Worm (Caenorhabditis elegans) whole organism, L2 larva: ENCODE data around the gene srbc-75.

ENCODE experiments used
- fos-1 ChIP-seq: fragments of 150-350 bp; optimal IDR thresholded peaks from 2 replicates; lab custom pipeline; 2014; ENCODE audit warnings: missing biosample characterization, missing genetic modification characterization
- mab-5 ChIP-seq: fragments of 150-350 bp; optimal IDR thresholded peaks from 2 replicates; lab custom pipeline; 2014; ENCODE audit warnings: missing biosample characterization, missing genetic modification characterization
- nhr-237 ChIP-seq: fragments of 150-350 bp; optimal IDR thresholded peaks from 2 replicates; lab custom pipeline; 2014; ENCODE audit warnings: missing biosample characterization, missing genetic modification characterization

DNA sequence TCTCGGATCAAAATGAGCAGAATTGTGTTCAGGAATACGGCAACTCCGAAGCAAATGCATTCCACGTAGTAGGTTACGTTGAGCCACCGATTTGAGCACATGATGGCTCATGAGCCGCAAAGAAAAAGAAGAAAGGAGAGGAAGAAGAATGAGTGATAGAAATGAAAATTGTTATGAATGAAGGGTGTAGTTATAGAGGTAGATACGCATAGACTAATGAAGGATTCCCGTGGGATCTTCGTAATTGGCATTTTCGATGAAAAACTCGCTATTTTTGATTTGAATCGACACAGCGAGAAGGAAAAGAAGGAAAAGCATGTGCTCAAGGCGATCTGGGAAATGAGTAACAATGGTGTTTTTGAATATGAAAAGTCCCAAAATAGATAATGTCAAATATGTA lies 40.2 kb downstream of the srbc-75 start, which contains the start of gene str-96:
- no peak for TF ChIP-seq nhr-237 (tag; lab: Kevin White, UChicago)
- no peak for TF ChIP-seq mab-5
- no peak for TF ChIP-seq fos-1
